Fruit fly (Drosophila melanogaster) whole organism, embryonic: ENCODE measurements around the gene prtp.

ENCODE experiments used
- ATbp ChIP-seq: fragments of 200-800 bp; sonication (Bioruptor generic); optimal IDR thresholded peaks from 2 replicates; lab custom pipeline; 2017; ENCODE audit warnings: missing biosample characterization, mild to moderate bottlenecking, missing genetic modification characterization, missing genetic modification reagents
- B-H1 ChIP-seq: fragments of 200-800 bp; sonication (Bioruptor generic); IDR thresholded peaks from 3 replicates; pipeline ENCODE4 v1.3.6; 2022; ENCODE audit warnings: missing biosample characterization, missing genetic modification characterization
- B-H2 ChIP-seq: fragments of 200-800 bp; sonication (Bioruptor generic); optimal IDR thresholded peaks from 2 replicates; lab custom pipeline; 2018; ENCODE audit warnings: missing biosample characterization, mild to moderate bottlenecking, missing genetic modification characterization
- Bdp1 ChIP-seq: fragments of 200-800 bp; sonication (Bioruptor generic); optimal IDR thresholded peaks from 3 replicates; lab custom pipeline; 2016; ENCODE audit warnings: missing biosample characterization, missing genetic modification characterization
- BtbVII ChIP-seq: fragments of 200-800 bp; sonication (Bioruptor generic); optimal IDR thresholded peaks from 3 replicates; lab custom pipeline; 2017; ENCODE audit warnings: missing biosample characterization, mild to moderate bottlenecking, missing genetic modification characterization
- Bteb2 ChIP-seq: fragments of 200-800 bp; sonication (Bioruptor generic); optimal IDR thresholded peaks from 2 replicates; lab custom pipeline; 2016; ENCODE audit warnings: missing biosample characterization, missing genetic modification characterization
- CG10543 ChIP-seq: fragments of 200-800 bp; sonication (Bioruptor generic); optimal IDR thresholded peaks from 3 replicates; lab custom pipeline; 2017; ENCODE audit warnings: missing biosample characterization, mild to moderate bottlenecking, missing genetic modification characterization, moderate library complexity
- CG11093 ChIP-seq: fragments of 200-800 bp; sonication (Bioruptor generic); IDR thresholded peaks from 3 replicates; pipeline ENCODE4 v1.3.6; 2022; ENCODE audit warnings: missing biosample characterization, missing genetic modification characterization
- CG13424 ChIP-seq: fragments of 200-800 bp; sonication (Bioruptor generic); optimal IDR thresholded peaks from 2 replicates; lab custom pipeline; 2019; ENCODE audit warnings: missing biosample characterization, mild to moderate bottlenecking, missing genetic modification characterization, moderate library complexity
- CG14965 ChIP-seq: fragments of 200-800 bp; sonication (Bioruptor generic); optimal IDR thresholded peaks from 2 replicates; lab custom pipeline; 2016; ENCODE audit warnings: missing biosample characterization, missing genetic modification characterization, borderline replicate concordance
- CG15696 ChIP-seq: fragments of 200-800 bp; sonication (Bioruptor generic); optimal IDR thresholded peaks from 2 replicates; lab custom pipeline; 2019; ENCODE audit warnings: missing biosample characterization, mild to moderate bottlenecking, missing genetic modification characterization, moderate library complexity
- CG17186 ChIP-seq: fragments of 200-800 bp; sonication (Bioruptor generic); optimal IDR thresholded peaks from 3 replicates; lab custom pipeline; 2017; ENCODE audit warnings: missing biosample characterization, missing genetic modification reagents, missing genetic modification characterization
- CG18476 ChIP-seq: fragments of 200-800 bp; sonication (Bioruptor generic); optimal IDR thresholded peaks from 2 replicates; lab custom pipeline; 2016; ENCODE audit warnings: missing biosample characterization, mild to moderate bottlenecking, missing genetic modification characterization
- CG18619 ChIP-seq: fragments of 200-800 bp; sonication (Bioruptor generic); optimal IDR thresholded peaks from 3 replicates; lab custom pipeline; 2017; ENCODE audit warnings: missing biosample characterization, mild to moderate bottlenecking, missing genetic modification characterization
- CG30431 ChIP-seq: fragments of 200-800 bp; sonication (Bioruptor generic); optimal IDR thresholded peaks from 2 replicates; lab custom pipeline; 2017; ENCODE audit warnings: missing biosample characterization, missing genetic modification characterization
- CG6854 ChIP-seq: fragments of 200-800 bp; sonication (Bioruptor generic); optimal IDR thresholded peaks from 3 replicates; lab custom pipeline; 2017; ENCODE audit warnings: missing biosample characterization, mild to moderate bottlenecking, missing genetic modification characterization
- CG9932 ChIP-seq: fragments of 200-800 bp; sonication (Bioruptor generic); IDR thresholded peaks from 2 replicates; pipeline ENCODE4 v1.3.6; 2022; ENCODE audit warnings: missing biosample characterization, missing genetic modification characterization
- D19B ChIP-seq: fragments of 200-800 bp; sonication (Bioruptor generic); optimal IDR thresholded peaks from 2 replicates; lab custom pipeline; 2017; ENCODE audit warnings: missing biosample characterization, mild to moderate bottlenecking, missing genetic modification characterization
- Dip3 ChIP-seq: fragments of 200-800 bp; sonication (Bioruptor generic); optimal IDR thresholded peaks from 3 replicates; lab custom pipeline; 2016; ENCODE audit warnings: missing biosample characterization, missing genetic modification characterization
- Dll ChIP-seq: fragments of 200-800 bp; sonication (Bioruptor generic); IDR thresholded peaks from 4 replicates; pipeline ENCODE4 v1.3.6; 2022; ENCODE audit warnings: missing biosample characterization, missing genetic modification characterization; ENCODE audit not compliant: partially characterized antibody
- E2f1 ChIP-seq: fragments of 200-800 bp; sonication (Bioruptor generic); IDR thresholded peaks from 2 replicates; pipeline ENCODE4 v1.3.6; 2022; ENCODE audit warnings: missing biosample characterization, missing genetic modification characterization
- Fer1 ChIP-seq: fragments of 200-800 bp; sonication (Bioruptor generic); optimal IDR thresholded peaks from 2 replicates; lab custom pipeline; 2017; ENCODE audit warnings: missing biosample characterization, mild to moderate bottlenecking, missing genetic modification characterization
- Lpt ChIP-seq: fragments of >200 bp; optimal IDR thresholded peaks from 2 replicates; lab custom pipeline; 2018; ENCODE audit warnings: missing biosample characterization, missing genetic modification characterization
- Mes4 ChIP-seq: fragments of 200-800 bp; sonication (Bioruptor generic); optimal IDR thresholded peaks from 2 replicates; lab custom pipeline; 2016; ENCODE audit warnings: missing biosample characterization, missing genetic modification characterization
- Mrtf ChIP-seq: fragments of 200-800 bp; sonication (Bioruptor generic); IDR thresholded peaks from 3 replicates; pipeline ENCODE4 v1.3.6; 2022; ENCODE audit warnings: missing biosample characterization, missing genetic modification characterization
- Ravus ChIP-seq: fragments of 200-800 bp; sonication (Bioruptor generic); IDR thresholded peaks from 2 replicates; pipeline ENCODE4 v1.3.6; 2022; ENCODE audit warnings: missing biosample characterization, missing genetic modification characterization
- Side ChIP-seq: fragments of 200-800 bp; sonication (Bioruptor generic); optimal IDR thresholded peaks from 2 replicates; lab custom pipeline; 2016; ENCODE audit warnings: missing biosample characterization, missing genetic modification characterization
- Taf1 ChIP-seq: fragments of 200-800 bp; sonication (Bioruptor generic); IDR thresholded peaks from 2 replicates; pipeline ENCODE4 v1.3.6; 2022; ENCODE audit warnings: missing biosample characterization, missing genetic modification characterization
- Xrp1 ChIP-seq: fragments of 200-800 bp; sonication (Bioruptor generic); IDR thresholded peaks from 2 replicates; pipeline ENCODE4 v1.3.6; 2022; ENCODE audit warnings: missing biosample characterization, missing genetic modification characterization
- bab2 ChIP-seq: fragments of 200-800 bp; sonication (Bioruptor generic); optimal IDR thresholded peaks from 2 replicates; lab custom pipeline; 2016; ENCODE audit warnings: missing biosample characterization, missing genetic modification characterization
- crp ChIP-seq, 2 experiments: fragments of 200-800 bp; sonication (Bioruptor generic); optimal IDR thresholded peaks; 2 replicates in 1 of 2; 3 replicates in 1 of 2; lab custom pipeline; 2017; ENCODE audit warnings: missing biosample characterization in 2 of 2, missing genetic modification characterization in 2 of 2, mild to moderate bottlenecking in 1 of 2, moderate library complexity in 1 of 2
- danr ChIP-seq: fragments of 200-800 bp; sonication (Bioruptor generic); IDR thresholded peaks from 2 replicates; pipeline ENCODE4 v1.3.6; 2022; ENCODE audit warnings: missing biosample characterization, missing genetic modification characterization
- dmrt11E ChIP-seq: fragments of 200-800 bp; sonication (Bioruptor generic); optimal IDR thresholded peaks from 3 replicates; lab custom pipeline; 2018; ENCODE audit warnings: missing biosample characterization, mild to moderate bottlenecking, missing genetic modification characterization, moderate library complexity
- grn ChIP-seq: fragments of 200-800 bp; sonication (Bioruptor generic); optimal IDR thresholded peaks from 3 replicates; lab custom pipeline; 2017; ENCODE audit warnings: missing biosample characterization, missing genetic modification characterization
- hkb ChIP-seq, 2 experiments: fragments of 200-800 bp in 1 of 2; fragments of >200 bp in 1 of 2; sonication (Bioruptor generic) in 1 of 2; IDR thresholded peaks in 1 of 2; optimal IDR thresholded peaks in 1 of 2; 2 replicates each; pipeline versions ENCODE4 v1.3.6 to Lab custom; 2017 to 2022; ENCODE audit warnings: missing biosample characterization in 1 of 2, missing genetic modification characterization in 1 of 2
- ken ChIP-seq: fragments of 200-800 bp; sonication (Bioruptor generic); IDR thresholded peaks from 3 replicates; pipeline ENCODE4 v1.3.6; 2022; ENCODE audit warnings: missing biosample characterization, missing genetic modification characterization
- lbe ChIP-seq: fragments of 200-800 bp; sonication (Bioruptor generic); optimal IDR thresholded peaks from 2 replicates; lab custom pipeline; 2016; ENCODE audit warnings: missing biosample characterization, mild to moderate bottlenecking, missing genetic modification characterization
- lola ChIP-seq, 3 experiments: fragments of >200 bp in 2 of 3; fragments of 200-800 bp in 1 of 3; sonication (Bioruptor generic) in 1 of 3; optimal IDR thresholded peaks; 2 replicates each; lab custom pipeline; 2017 to 2019; ENCODE audit warnings: missing biosample characterization in 3 of 3, missing genetic modification characterization in 3 of 3, mild to moderate bottlenecking in 1 of 3, moderate library complexity in 1 of 3
- luna ChIP-seq: fragments of 200-800 bp; sonication (Bioruptor generic); optimal IDR thresholded peaks from 2 replicates; lab custom pipeline; 2016; ENCODE audit warnings: missing biosample characterization, missing genetic modification characterization
- maf-S ChIP-seq: fragments of 200-800 bp; sonication (Bioruptor generic); optimal IDR thresholded peaks from 2 replicates; lab custom pipeline; 2016; ENCODE audit warnings: missing biosample characterization, missing genetic modification characterization
- nom ChIP-seq: fragments of 200-800 bp; sonication (Bioruptor generic); optimal IDR thresholded peaks from 2 replicates; lab custom pipeline; 2017; ENCODE audit warnings: missing biosample characterization, missing genetic modification characterization, mild to moderate bottlenecking, moderate library complexity, missing genetic modification reagents
- p53 ChIP-seq: fragments of 200-800 bp; sonication (Bioruptor generic); optimal IDR thresholded peaks from 2 replicates; lab custom pipeline; 2016; ENCODE audit warnings: missing biosample characterization, missing genetic modification characterization
- pfk ChIP-seq: fragments of 200-800 bp; sonication (Bioruptor generic); optimal IDR thresholded peaks from 2 replicates; lab custom pipeline; 2018; ENCODE audit warnings: missing biosample characterization, mild to moderate bottlenecking, missing genetic modification characterization, moderate library complexity
- pho ChIP-seq: fragments of 200-800 bp; sonication (Bioruptor generic); optimal IDR thresholded peaks from 2 replicates; lab custom pipeline; 2016; ENCODE audit warnings: missing biosample characterization, missing genetic modification characterization
- pum ChIP-seq: fragments of 200-800 bp; sonication (Bioruptor generic); optimal IDR thresholded peaks from 2 replicates; lab custom pipeline; 2016; ENCODE audit warnings: missing biosample characterization, missing genetic modification characterization
- shn ChIP-seq: fragments of 200-800 bp; sonication (Bioruptor generic); optimal IDR thresholded peaks from 3 replicates; lab custom pipeline; 2016; ENCODE audit warnings: missing biosample characterization, missing genetic modification characterization
- usp ChIP-seq: fragments of >200 bp; optimal IDR thresholded peaks from 2 replicates; lab custom pipeline; 2017; ENCODE audit warnings: missing biosample characterization, missing genetic modification characterization
- yki ChIP-seq: fragments of >200 bp; optimal IDR thresholded peaks from 3 replicates; lab custom pipeline; 2018
- zfh2 ChIP-seq: fragments of 200-800 bp; sonication (Bioruptor generic); optimal IDR thresholded peaks from 2 replicates; lab custom pipeline; 2016; ENCODE audit warnings: missing biosample characterization, missing genetic modification characterization

The prtp gene

dm6 chrX:11714529-11715262 is 1.9 kb upstream of the prtp start (continued):
- TF ChIP-seq BtbVII (GFP tag; lab: Kevin White, UChicago): peak; percentile 42
- TF ChIP-seq CG9932: peak; percentile 69
- peak; percentile 36; the same call in 1 of the 2 replicates for TF ChIP-seq Taf1
- TF ChIP-seq CG17186 (GFP tag; lab: Kevin White, UChicago): no peak
- TF ChIP-seq usp: no peak
- TF ChIP-seq lbe (GFP tag; lab: Kevin White, UChicago): peak; percentile 27
- peak; percentile 82 for TF ChIP-seq zfh2 (GFP tag; lab: Kevin White, UChicago)
- peak; percentile 47 for TF ChIP-seq maf-S (GFP tag; lab: Kevin White, UChicago)
- TF ChIP-seq nom (GFP tag; lab: Kevin White, UChicago): peak; percentile 53
- no peak for TF ChIP-seq luna (GFP tag; lab: Kevin White, UChicago)
- peak; percentile 75 for TF ChIP-seq shn
- TF ChIP-seq pfk (GFP tag; lab: Kevin White, UChicago): peak; percentile 98
- TF ChIP-seq danr (GFP tag; lab: Robert Waterston, UW): peak; percentile 77
- TF ChIP-seq grn (GFP tag; lab: Kevin White, UChicago): no peak
- peak in 1 of 2 experiments; percentile 67 for TF ChIP-seq crp (GFP tag; optimal IDR thresholded peaks at IDR 0.05; lab: Kevin White, UChicago)
- peak; percentile 20 for TF ChIP-seq CG18476 (GFP tag; lab: Kevin White, UChicago)
- TF ChIP-seq lola (GFP tag; optimal IDR thresholded peaks at IDR 0.05; lab: Kevin White, UChicago): peak in 1 of 3 experiments; percentile 23
- TF ChIP-seq CG15696: no peak
- no peak for TF ChIP-seq CG6854 (GFP tag; lab: Kevin White, UChicago)
- TF ChIP-seq Ravus (GFP tag; lab: Robert Waterston, UW): no peak
- TF ChIP-seq CG13424 (tag; lab: Kevin White, UChicago): peak; percentile 64
- peak; percentile 34; the same call in 2 of the 4 replicates for TF ChIP-seq Dll (GFP tag; lab: Robert Waterston, UW)
- peak; percentile 46 for TF ChIP-seq B-H1 (GFP tag; lab: Robert Waterston, UW)
- TF ChIP-seq CG14965 (GFP tag; lab: Kevin White, UChicago): no peak
- peak; percentile 39 for TF ChIP-seq B-H2 (GFP tag; lab: Kevin White, UChicago)
- TF ChIP-seq CG18619 (GFP tag; lab: Kevin White, UChicago): peak; percentile 71
- TF ChIP-seq Xrp1: peak; percentile 56
- TF ChIP-seq pum: peak; percentile 63
- TF ChIP-seq hkb (optimal IDR thresholded peaks at IDR 0.05; lab: Kevin White, UChicago): no peak
- TF ChIP-seq hkb (GFP tag; IDR thresholded peaks at IDR 0.05; lab: Robert Waterston, UW): peak; percentile 68
- TF ChIP-seq Lpt (GFP tag; lab: Kevin White, UChicago): no peak
- no peak for TF ChIP-seq dmrt11E
- peak; percentile 41 for TF ChIP-seq E2f1
- no peak for TF ChIP-seq yki (lab: Kevin White, UChicago)
- no peak for TF ChIP-seq Bteb2 (GFP tag; lab: Kevin White, UChicago)
- peak; percentile 61 for TF ChIP-seq Dip3 (GFP tag; lab: Kevin White, UChicago)
- peak; percentile 69 for TF ChIP-seq Mes4
- peak; percentile 66 for TF ChIP-seq Mrtf (GFP tag; lab: Robert Waterston, UW)
- peak; percentile 72 for TF ChIP-seq Fer1 (GFP tag; lab: Kevin White, UChicago)
- peak; percentile 30 for TF ChIP-seq ATbp (GFP tag; lab: Kevin White, UChicago)
- no peak for TF ChIP-seq Bdp1 (GFP tag; lab: Kevin White, UChicago)
- TF ChIP-seq D19B (GFP tag; lab: Kevin White, UChicago): peak; percentile 42
- TF ChIP-seq pho (GFP tag; lab: Kevin White, UChicago): peak; percentile 79
- TF ChIP-seq CG10543 (GFP tag; lab: Kevin White, UChicago): peak; percentile 73
- peak; percentile 53 for TF ChIP-seq CG30431 (GFP tag; lab: Kevin White, UChicago)
- no peak for TF ChIP-seq Side (GFP tag; lab: Kevin White, UChicago)
- TF ChIP-seq bab2 (GFP tag; lab: Kevin White, UChicago): peak; percentile 78
- peak; percentile 71; the same call in 2 of the 3 replicates for TF ChIP-seq ken (GFP tag; lab: Robert Waterston, UW)
- no peak for TF ChIP-seq p53 (GFP tag; lab: Kevin White, UChicago)
- TF ChIP-seq CG11093: peak; percentile 70
